Worm (Caenorhabditis elegans) whole organism, L4/young adult: ENCODE data around the gene nhr-213.

ENCODE experiments used
- W03F9.2 ChIP-seq: fragments of 150-350 bp; optimal IDR thresholded peaks from 2 replicates; lab custom pipeline; 2014; ENCODE audit warnings: missing biosample characterization, missing genetic modification characterization
- dao-5 ChIP-seq: sonication (generic microtip); optimal IDR thresholded peaks from 2 replicates; lab custom pipeline; 2016; ENCODE audit warnings: missing genotype, missing genetic modification characterization, moderate library complexity, missing compliant biosample characterization
- him-1 ChIP-seq: sonication (generic microtip); optimal IDR thresholded peaks from 2 replicates; lab custom pipeline; 2016; ENCODE audit warnings: missing genotype, missing genetic modification reagents, missing genetic modification characterization, missing compliant biosample characterization

DNA sequence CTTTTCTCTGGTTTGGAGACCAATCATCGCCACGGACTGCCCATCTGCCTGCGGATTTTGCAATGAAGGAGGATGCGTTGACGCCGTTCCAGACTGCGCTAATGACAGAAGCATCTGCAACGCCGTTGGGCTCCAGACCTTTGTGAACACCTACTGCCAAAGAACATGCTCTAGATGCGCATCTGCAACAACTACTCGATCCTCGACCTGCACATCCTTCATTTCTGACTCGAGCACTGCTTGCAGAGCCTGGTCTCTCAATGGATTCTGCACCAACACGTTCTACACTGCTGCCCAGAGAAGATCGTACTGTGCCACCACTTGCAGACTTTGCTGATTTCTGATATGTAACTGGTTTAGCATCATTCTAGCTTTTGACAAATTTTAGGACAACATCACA, 4.0 kb upstream of the nhr-213 start:
- no peak for TF ChIP-seq dao-5 (tag; lab: Kevin White, UChicago)
- no peak for TF ChIP-seq him-1 (tag; lab: Kevin White, UChicago)
- TF ChIP-seq W03F9.2: no peak
